Fruit fly (Drosophila melanogaster) whole organism, wandering third instar larva: Measurements from ENCODE around the gene CG17917.
A peak's percentile ranks its signal among the peaks of the same experiment; 100 is the strongest.

Experiments
- Abd-B ChIP-seq: fragments of >200 bp; optimal IDR thresholded peaks from 2 replicates; lab custom pipeline; 2017; ENCODE audit warnings: missing biosample characterization, missing genetic modification characterization
- CG9705 ChIP-seq: fragments of 200-800 bp; sonication (Bioruptor generic); optimal IDR thresholded peaks from 2 replicates; lab custom pipeline; 2018; ENCODE audit warnings: missing biosample characterization, mild to moderate bottlenecking, missing genetic modification characterization
- CrebA ChIP-seq: fragments of 200-800 bp; sonication (Bioruptor generic); optimal IDR thresholded peaks from 2 replicates; lab custom pipeline; 2016; ENCODE audit warnings: missing biosample characterization, mild to moderate bottlenecking, missing genetic modification characterization, borderline replicate concordance
- HLH106 ChIP-seq: fragments of 200-800 bp; optimal IDR thresholded peaks from 3 replicates; lab custom pipeline; 2019; ENCODE audit warnings: missing biosample characterization, mild to moderate bottlenecking, missing genetic modification characterization, moderate library complexity
- Hnf4 ChIP-seq: fragments of 200-800 bp; sonication (Bioruptor generic); optimal IDR thresholded peaks from 2 replicates; lab custom pipeline; 2016; ENCODE audit warnings: missing biosample characterization, mild to moderate bottlenecking, missing genetic modification characterization
- Hr78 ChIP-seq: fragments of >200 bp; optimal IDR thresholded peaks from 2 replicates; lab custom pipeline; 2017; ENCODE audit warnings: missing biosample characterization, missing genetic modification characterization
- Hr83 ChIP-seq: fragments of 200-300 bp; sonication (Bioruptor generic); optimal IDR thresholded peaks from 2 replicates; lab custom pipeline; 2016; ENCODE audit warnings: missing biosample characterization, mild to moderate bottlenecking, missing genetic modification characterization, moderate library complexity; ENCODE audit not compliant: poor library complexity, severe bottlenecking
- Jra ChIP-seq: sonication (Bioruptor generic); optimal IDR thresholded peaks from 2 replicates; lab custom pipeline; 2016; ENCODE audit warnings: missing biosample characterization, missing genetic modification characterization
- Mio ChIP-seq: sonication (Bioruptor generic); optimal IDR thresholded peaks from 2 replicates; lab custom pipeline; 2016; ENCODE audit warnings: missing biosample characterization, missing genetic modification characterization
- Myc ChIP-seq: fragments of >200 bp; optimal IDR thresholded peaks from 2 replicates; lab custom pipeline; 2017
- N ChIP-seq: fragments of >200 bp; optimal IDR thresholded peaks from 2 replicates; lab custom pipeline; 2018; ENCODE audit warnings: missing biosample characterization, missing external identifiers, missing genetic modification characterization
- OdsH ChIP-seq: fragments of 200-800 bp; sonication (Bioruptor generic); optimal IDR thresholded peaks from 2 replicates; lab custom pipeline; 2016; ENCODE audit warnings: missing biosample characterization, mild to moderate bottlenecking, missing genetic modification characterization
- Rel ChIP-seq, 2 experiments: fragments of 200-800 bp; sonication (Bioruptor generic) in 1 of 2; optimal IDR thresholded peaks; 2 replicates in 1 of 2; 3 replicates in 1 of 2; lab custom pipeline; 2016 to 2019; ENCODE audit warnings: mild to moderate bottlenecking in 2 of 2, missing biosample characterization in 2 of 2, missing genetic modification characterization in 2 of 2, moderate library complexity in 1 of 2
- Sp1 ChIP-seq: fragments of 200-800 bp; sonication (Bioruptor generic); optimal IDR thresholded peaks from 3 replicates; lab custom pipeline; 2019; ENCODE audit warnings: missing biosample characterization, mild to moderate bottlenecking, missing genetic modification characterization, moderate library complexity
- Vsx2 ChIP-seq: fragments of 200-300, 225-300 bp; sonication (Bioruptor generic); optimal IDR thresholded peaks from 2 replicates; lab custom pipeline; 2018; ENCODE audit warnings: missing biosample characterization, missing genetic modification characterization; ENCODE audit not compliant: partially characterized antibody
- dl ChIP-seq, 2 experiments: fragments of 175-275, 200-275 bp in 1 of 2; fragments of 200-275 bp in 1 of 2; sonication (Bioruptor generic); optimal IDR thresholded peaks; lab custom pipeline; 2018; ENCODE audit warnings: mild to moderate bottlenecking in 2 of 2, missing biosample characterization in 2 of 2, missing genetic modification characterization in 2 of 2, moderate library complexity in 2 of 2; ENCODE audit not compliant: partially characterized antibody in 2 of 2, insufficient read depth in 1 of 2
- dmrt93B ChIP-seq: fragments of 200-800 bp; sonication (Bioruptor generic); optimal IDR thresholded peaks from 2 replicates; lab custom pipeline; 2018; ENCODE audit warnings: missing biosample characterization, mild to moderate bottlenecking, missing genetic modification characterization
- dsf ChIP-seq: sonication (Bioruptor generic); optimal IDR thresholded peaks from 2 replicates; lab custom pipeline; 2016; ENCODE audit warnings: missing biosample characterization, missing genetic modification characterization, borderline replicate concordance
- ey ChIP-seq: fragments of 200-800 bp; sonication (Bioruptor generic); optimal IDR thresholded peaks from 2 replicates; lab custom pipeline; 2016; ENCODE audit warnings: missing biosample characterization, missing genetic modification characterization
- foxo ChIP-seq, 2 experiments: fragments of 200-800 bp; sonication (Bioruptor generic); optimal IDR thresholded peaks; 2 replicates in 1 of 2; 3 replicates in 1 of 2; lab custom pipeline; 2016 to 2017; ENCODE audit warnings: missing biosample characterization in 2 of 2, missing genetic modification characterization in 2 of 2
- fru ChIP-seq: fragments of 200-800 bp; sonication (Bioruptor generic); optimal IDR thresholded peaks from 3 replicates; lab custom pipeline; 2016; ENCODE audit warnings: missing biosample characterization, mild to moderate bottlenecking, missing genetic modification characterization
- h ChIP-seq: fragments of 200-800 bp; sonication (Bioruptor generic); optimal IDR thresholded peaks from 3 replicates; lab custom pipeline; 2016; ENCODE audit warnings: missing biosample characterization, mild to moderate bottlenecking, missing genetic modification characterization
- lola ChIP-seq: fragments of >200 bp; optimal IDR thresholded peaks from 2 replicates; lab custom pipeline; 2017; ENCODE audit warnings: missing biosample characterization, missing genetic modification characterization
- pan ChIP-seq: fragments of >200 bp; optimal IDR thresholded peaks from 2 replicates; lab custom pipeline; 2017
- psq ChIP-seq: fragments of 200-800 bp; sonication (Bioruptor generic); optimal IDR thresholded peaks from 3 replicates; lab custom pipeline; 2017; ENCODE audit warnings: missing biosample characterization, mild to moderate bottlenecking, missing genetic modification characterization, moderate library complexity
- rgr ChIP-seq: fragments of 200-800 bp; sonication (Bioruptor generic); optimal IDR thresholded peaks from 3 replicates; lab custom pipeline; 2016; ENCODE audit warnings: missing biosample characterization, mild to moderate bottlenecking, missing genetic modification characterization
- sage ChIP-seq: fragments of 200-800 bp; sonication (Bioruptor generic); optimal IDR thresholded peaks from 2 replicates; lab custom pipeline; 2016; ENCODE audit warnings: missing biosample characterization, mild to moderate bottlenecking, missing genetic modification characterization
- sv ChIP-seq: fragments of 200-800 bp; sonication (Bioruptor generic); optimal IDR thresholded peaks from 3 replicates; lab custom pipeline; 2016; ENCODE audit warnings: missing biosample characterization, missing genetic modification characterization
- tai ChIP-seq: sonication (Bioruptor generic); optimal IDR thresholded peaks from 2 replicates; lab custom pipeline; 2016; ENCODE audit warnings: missing biosample characterization, missing genetic modification characterization
- usp ChIP-seq: fragments of >200 bp; optimal IDR thresholded peaks from 2 replicates; lab custom pipeline; 2017; ENCODE audit warnings: missing biosample characterization, missing genetic modification characterization
- woc ChIP-seq: sonication (Bioruptor generic); optimal IDR thresholded peaks from 2 replicates; lab custom pipeline; 2016; ENCODE audit warnings: missing biosample characterization, mild to moderate bottlenecking, missing genetic modification characterization

The CG17917 gene

dm6 chr3R:6368100-6368499 is 26.3 kb downstream of the CG17917 start, which contains the start of gene CG42724:
Gene CG42724 (minus strand): TSS chr3R:6368288.
- TF ChIP-seq CrebA (GFP tag; lab: Kevin White, UChicago), result no peak
- TF ChIP-seq sage, result no peak
- no peak for TF ChIP-seq pan (lab: Kevin White, UChicago)
- no peak for TF ChIP-seq Vsx2 (GFP tag; lab: Kevin White, UChicago)
- TF ChIP-seq Myc (lab: Kevin White, UChicago), result peak; percentile 30
- TF ChIP-seq Abd-B (GFP tag; lab: Kevin White, UChicago), result no peak
- TF ChIP-seq dsf, result no peak
- peak; percentile 29 for TF ChIP-seq CG9705 (GFP tag; lab: Kevin White, UChicago)
- no peak for TF ChIP-seq Hr83 (GFP tag; lab: Kevin White, UChicago)
- no peak for TF ChIP-seq lola (GFP tag; lab: Kevin White, UChicago)
- peak; percentile 20 for TF ChIP-seq psq (GFP tag; lab: Kevin White, UChicago)
- TF ChIP-seq Hr78 (GFP tag; lab: Kevin White, UChicago), result no peak
- TF ChIP-seq tai (GFP tag; lab: Kevin White, UChicago), result no peak
- TF ChIP-seq sv, result peak; percentile 42
- TF ChIP-seq Hnf4 (GFP tag; lab: Kevin White, UChicago), result no peak
- TF ChIP-seq N (GFP tag; lab: Kevin White, UChicago), result no peak
- no peak for TF ChIP-seq usp

dm6 chr3R:6368550-6369238 is 26.9 kb downstream of the CG17917 start, which contains the start of gene CG10286:
Gene CG10286 (plus strand): TSS chr3R:6368965.
- TF ChIP-seq psq (GFP tag; lab: Kevin White, UChicago) (peak; percentile 11), Mio (no peak), HLH106 (tag; lab: Kevin White, UChicago) (peak; percentile 29), Myc (lab: Kevin White, UChicago) (peak; percentile 31), woc (GFP tag; lab: Kevin White, UChicago) (peak; percentile 44), lola (GFP tag; lab: Kevin White, UChicago) (no peak), Hr83 (GFP tag; lab: Kevin White, UChicago) (peak; percentile 57), rgr (peak; percentile 25)

- peak; percentile 37 for TF ChIP-seq ey (GFP tag; lab: Kevin White, UChicago)
- peak; percentile 33 for TF ChIP-seq sv
- TF ChIP-seq HLH106 (tag; lab: Kevin White, UChicago), result peak; percentile 51
- TF ChIP-seq fru (GFP tag; lab: Kevin White, UChicago), result peak; percentile 41
- peak; percentile 33 for TF ChIP-seq Hnf4 (GFP tag; lab: Kevin White, UChicago)
- no peak for TF ChIP-seq Mio
- TF ChIP-seq Hr83 (GFP tag; lab: Kevin White, UChicago), result peak; percentile 26
- peak; percentile 16 for TF ChIP-seq CG9705 (GFP tag; lab: Kevin White, UChicago)
- peak; percentile 34 for TF ChIP-seq Sp1 (GFP tag; lab: Kevin White, UChicago)
- peak; percentile 54 for TF ChIP-seq woc (GFP tag; lab: Kevin White, UChicago)
- no peak for TF ChIP-seq sage
- no peak for TF ChIP-seq Hr78 (GFP tag; lab: Kevin White, UChicago)
- TF ChIP-seq Vsx2 (GFP tag; lab: Kevin White, UChicago), result no peak
- peak; percentile 26 for TF ChIP-seq psq (GFP tag; lab: Kevin White, UChicago)
- peak; percentile 39 for TF ChIP-seq rgr
- peak in 1 of 2 experiments; percentile 29 for TF ChIP-seq foxo (GFP tag; optimal IDR thresholded peaks at IDR 0.05; lab: Kevin White, UChicago)
- TF ChIP-seq dmrt93B, result no peak
- peak; percentile 36 for TF ChIP-seq dsf
- TF ChIP-seq Rel (GFP tag; optimal IDR thresholded peaks at IDR 0.05; lab: Kevin White, UChicago), result no peak
- TF ChIP-seq Rel (tag; optimal IDR thresholded peaks at IDR 0.05; lab: Kevin White, UChicago), result peak; percentile 3
- TF ChIP-seq OdsH, result peak; percentile 49
- TF ChIP-seq Jra, result peak; percentile 62
- no peak for TF ChIP-seq dl (GFP tag; optimal IDR thresholded peaks at IDR 0.05; lab: Kevin White, UChicago; ENCODE audit: insufficient read depth in 1 of 2, partially characterized antibody in 2 of 2)
- TF ChIP-seq h, result peak; percentile 58
Measured at dm6 chr3R:6373512-6374306, 31.9 kb downstream of the CG17917 start.
